Fruit fly (Drosophila melanogaster): ENCODE results near the gene Burs.
A peak's percentile ranks its signal among the peaks of the same experiment; 100 is the strongest.

DNA sequence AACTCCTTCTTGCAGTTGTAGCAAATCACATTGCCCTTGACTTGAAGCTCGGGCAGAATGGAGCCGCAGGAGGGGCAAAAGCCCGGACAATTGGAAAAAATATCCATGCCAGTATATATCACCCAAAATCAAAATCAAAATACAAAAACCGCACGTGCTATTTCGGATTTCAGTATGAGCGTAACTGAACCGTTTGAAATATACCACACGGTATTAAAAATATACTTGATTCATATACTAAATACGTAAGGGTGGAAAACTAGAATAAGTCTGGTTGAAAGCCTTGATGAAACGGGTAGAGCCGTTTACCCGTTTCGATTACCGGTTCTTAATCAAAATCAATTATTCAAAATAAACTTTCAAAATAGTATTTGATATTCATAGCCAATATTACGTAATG lies 8.3 kb downstream of the Burs start, which contains the start of gene Polr1H:
- peak in 1 of 2 experiments; percentile 41 for TF ChIP-seq CTCF (optimal IDR thresholded peaks at IDR 0.05)
- no peak for TF ChIP-seq CG8478 (optimal IDR thresholded peaks at IDR 0.05)
